Fruit fly (Drosophila melanogaster) whole organism, embryonic: Measurements from ENCODE around the gene Trim9.
A peak's percentile ranks its signal among the peaks of the same experiment; 100 is the strongest.

Source experiments
- Atf3 ChIP-seq: fragments of 200-800 bp; sonication (Bioruptor generic); optimal IDR thresholded peaks from 3 replicates; lab custom pipeline; 2016; ENCODE audit warnings: missing biosample characterization, missing genetic modification characterization
- Atf6 ChIP-seq: fragments of 200-800 bp; sonication (Bioruptor generic); IDR thresholded peaks from 2 replicates; pipeline ENCODE4 v1.3.6; 2022; ENCODE audit warnings: missing biosample characterization, missing genetic modification characterization
- CG11560 ChIP-seq: fragments of 200-800 bp; sonication (Bioruptor generic); IDR thresholded peaks from 3 replicates; pipeline ENCODE4 v1.3.6; 2022; ENCODE audit warnings: missing biosample characterization, missing genetic modification characterization
- CG12391 ChIP-seq: fragments of 200-800 bp; sonication (Bioruptor generic); optimal IDR thresholded peaks from 3 replicates; lab custom pipeline; 2018; ENCODE audit warnings: missing biosample characterization, mild to moderate bottlenecking, missing genetic modification characterization, moderate library complexity
- CG17359 ChIP-seq: fragments of 200-800 bp; sonication (Bioruptor generic); optimal IDR thresholded peaks from 3 replicates; lab custom pipeline; 2018; ENCODE audit warnings: missing biosample characterization, mild to moderate bottlenecking, missing genetic modification characterization, moderate library complexity
- CG2199 ChIP-seq: fragments of 200-800 bp; sonication (Bioruptor generic); IDR thresholded peaks from 3 replicates; pipeline ENCODE4 v1.3.6; 2022; ENCODE audit warnings: missing biosample characterization, missing genetic modification characterization
- CG31224 ChIP-seq: fragments of 200-800 bp; sonication (Bioruptor generic); IDR thresholded peaks from 2 replicates; pipeline ENCODE4 v1.3.6; 2022; ENCODE audit warnings: missing biosample characterization, missing genetic modification characterization
- CG3163 ChIP-seq: fragments of 200-800 bp; sonication (Bioruptor generic); optimal IDR thresholded peaks from 3 replicates; lab custom pipeline; 2016; ENCODE audit warnings: missing biosample characterization, missing genetic modification characterization
- CG4707 ChIP-seq: fragments of 200-800 bp; sonication (Bioruptor generic); optimal IDR thresholded peaks from 2 replicates; lab custom pipeline; 2018; ENCODE audit warnings: missing biosample characterization, mild to moderate bottlenecking, missing genetic modification characterization, moderate library complexity
- CG7357 ChIP-seq: fragments of 200-800 bp; sonication (Bioruptor generic); IDR thresholded peaks from 3 replicates; pipeline ENCODE4 v1.3.6; 2022; ENCODE audit warnings: missing biosample characterization, missing genetic modification characterization
- CG7839 ChIP-seq: fragments of 200-800 bp; sonication (Bioruptor generic); optimal IDR thresholded peaks from 3 replicates; lab custom pipeline; 2018; ENCODE audit warnings: missing biosample characterization, mild to moderate bottlenecking, missing genetic modification characterization, moderate library complexity
- CG8924 ChIP-seq: fragments of 200-800 bp; optimal IDR thresholded peaks from 3 replicates; lab custom pipeline; 2019; ENCODE audit warnings: missing biosample characterization, mild to moderate bottlenecking, missing genetic modification characterization, moderate library complexity
- CHES-1-like ChIP-seq: fragments of 200-800 bp; sonication (Bioruptor generic); optimal IDR thresholded peaks from 2 replicates; lab custom pipeline; 2016; ENCODE audit warnings: missing biosample characterization, missing genetic modification characterization
- D ChIP-seq, 2 experiments: fragments of 200-800 bp in 1 of 2; fragments of >200 bp in 1 of 2; sonication (Bioruptor generic) in 1 of 2; optimal IDR thresholded peaks; 2 replicates in 1 of 2; 3 replicates in 1 of 2; lab custom pipeline; 2017; ENCODE audit warnings: mild to moderate bottlenecking in 1 of 2, missing biosample characterization in 1 of 2, missing genetic modification characterization in 1 of 2, missing genetic modification reagents in 1 of 2
- D19A ChIP-seq: fragments of 200-800 bp; optimal IDR thresholded peaks from 3 replicates; lab custom pipeline; 2019; ENCODE audit warnings: missing biosample characterization, mild to moderate bottlenecking, missing genetic modification characterization, moderate library complexity
- Dbx ChIP-seq: fragments of 200-800 bp; sonication (Bioruptor generic); IDR thresholded peaks from 3 replicates; pipeline ENCODE4 v1.3.6; 2022; ENCODE audit warnings: missing biosample characterization, missing genetic modification characterization
- Dp ChIP-seq: fragments of 200-800 bp; sonication (Bioruptor generic); optimal IDR thresholded peaks from 2 replicates; lab custom pipeline; 2018; ENCODE audit warnings: missing biosample characterization, mild to moderate bottlenecking, missing genetic modification characterization, moderate library complexity
- Fer3 ChIP-seq: fragments of 200-800 bp; sonication (Bioruptor generic); optimal IDR thresholded peaks from 2 replicates; lab custom pipeline; 2018; ENCODE audit warnings: missing biosample characterization, mild to moderate bottlenecking, missing genetic modification characterization, moderate library complexity
- HmgD ChIP-seq: fragments of 200-800 bp; sonication (Bioruptor generic); optimal IDR thresholded peaks from 3 replicates; lab custom pipeline; 2016; ENCODE audit warnings: missing biosample characterization, missing genetic modification characterization
- Hsf ChIP-seq: fragments of 200-800 bp; sonication (Bioruptor generic); optimal IDR thresholded peaks from 3 replicates; lab custom pipeline; 2016; ENCODE audit warnings: missing biosample characterization, missing genetic modification characterization
- Jarid2 ChIP-seq: fragments of 200-800 bp; sonication (Bioruptor generic); optimal IDR thresholded peaks from 3 replicates; lab custom pipeline; 2017; ENCODE audit warnings: mild to moderate bottlenecking, missing biosample characterization, missing genetic modification reagents, missing genetic modification characterization
- Mad ChIP-seq: fragments of 200-800 bp; sonication (Bioruptor generic); optimal IDR thresholded peaks from 2 replicates; lab custom pipeline; 2016; ENCODE audit warnings: missing biosample characterization, missing genetic modification characterization
- Med ChIP-seq: fragments of 200-800 bp; sonication (Bioruptor generic); peaks from one replicate; lab custom pipeline; 2016; ENCODE audit warnings: missing biosample characterization, missing genetic modification characterization, mild to moderate bottlenecking, inconsistent platforms, moderate library complexity
- NC2α ChIP-seq: fragments of 200-800 bp; sonication (Bioruptor generic); optimal IDR thresholded peaks from 2 replicates; lab custom pipeline; 2016; ENCODE audit warnings: missing biosample characterization, missing genetic modification characterization
- NC2β ChIP-seq: fragments of 200-800 bp; sonication (Bioruptor generic); optimal IDR thresholded peaks from 2 replicates; lab custom pipeline; 2016; ENCODE audit warnings: missing biosample characterization, missing genetic modification characterization
- Oaz ChIP-seq: fragments of 200-800 bp; sonication (Bioruptor generic); IDR thresholded peaks from 2 replicates; pipeline ENCODE4 v1.3.6; 2022; ENCODE audit warnings: missing biosample characterization, missing genetic modification characterization
- Optix ChIP-seq: fragments of 200-800 bp; sonication (Bioruptor generic); IDR thresholded peaks from 3 replicates; pipeline ENCODE4 v1.3.6; 2022; ENCODE audit warnings: missing biosample characterization, missing genetic modification characterization
- Ptx1 ChIP-seq: fragments of 200-800 bp; sonication (Bioruptor generic); IDR thresholded peaks from 2 replicates; pipeline ENCODE4 v1.3.6; 2022; ENCODE audit warnings: missing biosample characterization, missing genetic modification characterization
- Ravus ChIP-seq: fragments of 200-800 bp; sonication (Bioruptor generic); IDR thresholded peaks from 2 replicates; pipeline ENCODE4 v1.3.6; 2022; ENCODE audit warnings: missing biosample characterization, missing genetic modification characterization
- Sox100B ChIP-seq: fragments of 200-800 bp; sonication (Bioruptor generic); optimal IDR thresholded peaks from 3 replicates; lab custom pipeline; 2018; ENCODE audit warnings: missing biosample characterization, mild to moderate bottlenecking, missing genetic modification characterization
- Sox102F ChIP-seq: fragments of 200-800 bp; sonication (Bioruptor generic); optimal IDR thresholded peaks from 2 replicates; lab custom pipeline; 2018; ENCODE audit warnings: missing biosample characterization, mild to moderate bottlenecking, missing genetic modification characterization, moderate library complexity
- Trl ChIP-seq, 3 experiments: fragments of >200 bp in 2 of 3; fragments of 200-800 bp in 1 of 3; sonication (Bioruptor generic) in 1 of 3; optimal IDR thresholded peaks; 2 replicates in 1 of 3; 3 replicates in 2 of 3; lab custom pipeline; 2016 to 2017; ENCODE audit warnings: missing biosample characterization in 1 of 3, missing genetic modification characterization in 1 of 3
- ac ChIP-seq: fragments of 200-800 bp; sonication (Bioruptor generic); optimal IDR thresholded peaks from 3 replicates; lab custom pipeline; 2017; ENCODE audit warnings: missing biosample characterization, mild to moderate bottlenecking, missing genetic modification characterization
- chm ChIP-seq: fragments of 200-800 bp; sonication (Bioruptor generic); IDR thresholded peaks from 2 replicates; pipeline ENCODE4 v1.3.6; 2022; ENCODE audit warnings: missing biosample characterization, missing genetic modification characterization
- croc ChIP-seq: fragments of 200-800 bp; sonication (Bioruptor generic); conservative IDR thresholded peaks from 3 replicates; pipeline ENCODE4 v1.3.6; 2022; ENCODE audit warnings: missing biosample characterization, missing genetic modification characterization
- dmrt99B ChIP-seq: fragments of 200-800 bp; sonication (Bioruptor generic); optimal IDR thresholded peaks from 2 replicates; lab custom pipeline; 2018; ENCODE audit warnings: missing biosample characterization, mild to moderate bottlenecking, missing genetic modification characterization, moderate library complexity
- ewg ChIP-seq: fragments of 200-800 bp; sonication (Bioruptor generic); optimal IDR thresholded peaks from 3 replicates; lab custom pipeline; 2017; ENCODE audit warnings: mild to moderate bottlenecking, missing biosample characterization, missing genetic modification reagents, missing genetic modification characterization
- gro ChIP-seq: fragments of 200-800 bp; sonication (Bioruptor generic); optimal IDR thresholded peaks from 2 replicates; lab custom pipeline; 2016; ENCODE audit warnings: missing biosample characterization, missing genetic modification characterization
- lab ChIP-seq: fragments of 200-800 bp; sonication (Bioruptor generic); optimal IDR thresholded peaks from 3 replicates; lab custom pipeline; 2017; ENCODE audit warnings: missing biosample characterization, missing genetic modification characterization, mild to moderate bottlenecking, moderate library complexity, missing genetic modification reagents
- nerfin-1 ChIP-seq: fragments of 200-800 bp; sonication (Bioruptor generic); optimal IDR thresholded peaks from 3 replicates; lab custom pipeline; 2019; ENCODE audit warnings: missing biosample characterization, mild to moderate bottlenecking, missing genetic modification characterization, moderate library complexity
- phol ChIP-seq: fragments of 200-800 bp; sonication (Bioruptor generic); optimal IDR thresholded peaks from 3 replicates; lab custom pipeline; 2018; ENCODE audit warnings: missing biosample characterization, mild to moderate bottlenecking, missing genetic modification characterization, moderate library complexity
- prd ChIP-seq, 3 experiments: fragments of >200 bp in 2 of 3; fragments of 200-800 bp in 1 of 3; sonication (Bioruptor generic) in 1 of 3; optimal IDR thresholded peaks in 2 of 3; IDR thresholded peaks in 1 of 3; 2 replicates in 2 of 3; 3 replicates in 1 of 3; pipeline versions ENCODE4 v1.3.6 to Lab custom; 2017 to 2022; ENCODE audit warnings: missing biosample characterization in 1 of 3, missing genetic modification characterization in 1 of 3
- rib ChIP-seq: fragments of 200-800 bp; sonication (Bioruptor generic); IDR thresholded peaks from 2 replicates; pipeline ENCODE4 v1.3.6; 2022; ENCODE audit warnings: missing biosample characterization, missing genetic modification characterization
- sc ChIP-seq, 3 experiments: fragments of >200 bp in 2 of 3; fragments of 200-800 bp in 1 of 3; sonication (Bioruptor generic) in 1 of 3; optimal IDR thresholded peaks; 2 replicates in 2 of 3; 3 replicates in 1 of 3; lab custom pipeline; 2017; ENCODE audit warnings: mild to moderate bottlenecking in 1 of 3, missing biosample characterization in 1 of 3, missing genetic modification characterization in 1 of 3, missing genetic modification reagents in 1 of 3
- slbo ChIP-seq: fragments of 200-800 bp; sonication (Bioruptor generic); IDR thresholded peaks from 2 replicates; pipeline ENCODE4 v1.3.6; 2022; ENCODE audit warnings: missing biosample characterization, missing genetic modification characterization
- tap ChIP-seq: fragments of 200-800 bp; optimal IDR thresholded peaks from 3 replicates; lab custom pipeline; 2019; ENCODE audit warnings: missing biosample characterization, mild to moderate bottlenecking, missing genetic modification characterization, moderate library complexity
- tll ChIP-seq, 2 experiments: fragments of 200-800 bp in 1 of 2; fragments of >200 bp in 1 of 2; sonication (Bioruptor generic) in 1 of 2; optimal IDR thresholded peaks; 2 replicates each; lab custom pipeline; 2017 to 2019; ENCODE audit warnings: missing biosample characterization in 2 of 2, missing genetic modification characterization in 2 of 2, mild to moderate bottlenecking in 1 of 2, moderate library complexity in 1 of 2
- trh ChIP-seq: fragments of 200-800 bp; sonication (Bioruptor generic); optimal IDR thresholded peaks from 2 replicates; lab custom pipeline; 2016; ENCODE audit warnings: missing biosample characterization, missing genetic modification characterization
- tx ChIP-seq: fragments of 200-800 bp; sonication (Bioruptor generic); optimal IDR thresholded peaks from 2 replicates; lab custom pipeline; 2016; ENCODE audit warnings: missing biosample characterization, missing genetic modification characterization
- wor ChIP-seq: fragments of 200-800 bp; sonication (Bioruptor generic); IDR thresholded peaks from 2 replicates; pipeline ENCODE4 v1.3.6; 2022; ENCODE audit warnings: missing biosample characterization, missing genetic modification characterization

Trim9 gene

dm6 chr2L:10504895-10505294, 39.8 kb upstream of the Trim9 start (continued):
- no peak for TF ChIP-seq NC2α (GFP tag; lab: Kevin White, UChicago)
- no peak for TF ChIP-seq trh (GFP tag; lab: Kevin White, UChicago)
- no peak for TF ChIP-seq CG7357
- TF ChIP-seq ac, result peak; percentile 56
- no peak for TF ChIP-seq Dp (GFP tag; lab: Kevin White, UChicago)
- no peak for TF ChIP-seq ewg (GFP tag; lab: Kevin White, UChicago)
- TF ChIP-seq Hsf (GFP tag; lab: Kevin White, UChicago), result peak; percentile 19
- TF ChIP-seq Ravus (GFP tag; lab: Robert Waterston, UW), result no peak
- TF ChIP-seq CG11560 (tag; lab: Robert Waterston, UW), result no peak
- TF ChIP-seq rib, result no peak
- TF ChIP-seq Trl (optimal IDR thresholded peaks at IDR 0.05; lab: Kevin White, UChicago), result no peak
- no peak for TF ChIP-seq Trl (GFP tag; optimal IDR thresholded peaks at IDR 0.05; lab: Kevin White, UChicago)
- no peak for TF ChIP-seq CG31224 (GFP tag; lab: Robert Waterston, UW)
- no peak for TF ChIP-seq tll (GFP tag; optimal IDR thresholded peaks at IDR 0.05; lab: Kevin White, UChicago)
- TF ChIP-seq CG2199 (GFP tag; lab: Robert Waterston, UW), result no peak
- TF ChIP-seq Ptx1, result no peak
- TF ChIP-seq CG4707 (GFP tag; lab: Kevin White, UChicago), result peak; percentile 36
- no peak for TF ChIP-seq Jarid2
- TF ChIP-seq dmrt99B (tag; lab: Kevin White, UChicago), result no peak
- no peak for TF ChIP-seq croc (GFP tag; lab: Robert Waterston, UW)
- TF ChIP-seq CG3163 (GFP tag; lab: Kevin White, UChicago), result no peak
- TF ChIP-seq CG8924 (tag; lab: Kevin White, UChicago), result no peak
- TF ChIP-seq Fer3 (tag; lab: Kevin White, UChicago), result no peak
- TF ChIP-seq D (optimal IDR thresholded peaks at IDR 0.05; lab: Kevin White, UChicago), result no peak
- peak; percentile 23 for TF ChIP-seq D (GFP tag; optimal IDR thresholded peaks at IDR 0.05; lab: Kevin White, UChicago)
- no peak for TF ChIP-seq CG7839 (tag; lab: Kevin White, UChicago)
- no peak for TF ChIP-seq Oaz (GFP tag; lab: Robert Waterston, UW)
- no peak for TF ChIP-seq Optix (GFP tag; lab: Robert Waterston, UW)
- peak; percentile 39 for TF ChIP-seq nerfin-1 (tag; lab: Kevin White, UChicago)
- no peak for TF ChIP-seq CG12391 (tag; lab: Kevin White, UChicago)
- no peak for TF ChIP-seq lab (GFP tag; lab: Kevin White, UChicago)
- no peak for TF ChIP-seq HmgD (GFP tag; lab: Kevin White, UChicago)
- TF ChIP-seq CHES-1-like (GFP tag; lab: Kevin White, UChicago), result no peak
- peak; percentile 19 for TF ChIP-seq tap (tag; lab: Kevin White, UChicago)
- no peak for TF ChIP-seq Sox102F (GFP tag; lab: Kevin White, UChicago)
- TF ChIP-seq Med (GFP tag; lab: Kevin White, UChicago), result peak; percentile 75
- peak; percentile 8 for TF ChIP-seq Atf3 (GFP tag; lab: Kevin White, UChicago)
- TF ChIP-seq CG17359 (tag; lab: Kevin White, UChicago), result no peak
- no peak for TF ChIP-seq Sox100B
- TF ChIP-seq Atf6 (GFP tag; lab: Robert Waterston, UW), result no peak
- peak; percentile 43 for TF ChIP-seq D19A
- TF ChIP-seq phol (tag; lab: Kevin White, UChicago), result no peak
- TF ChIP-seq NC2β, result peak; percentile 4
- TF ChIP-seq gro (GFP tag; lab: Kevin White, UChicago), result no peak
- TF ChIP-seq prd (optimal IDR thresholded peaks at IDR 0.05; lab: Kevin White, UChicago), result no peak
- TF ChIP-seq prd (GFP tag; IDR thresholded peaks at IDR 0.05; lab: Robert Waterston, UW), result no peak; the same call in 2 of the 3 replicates
- no peak for TF ChIP-seq Mad (GFP tag; lab: Kevin White, UChicago)
- peak; percentile 29; the same call in 1 of the 2 replicates for TF ChIP-seq chm (GFP tag; lab: Robert Waterston, UW)
- no peak for TF ChIP-seq slbo
- no peak for TF ChIP-seq Dbx (GFP tag; lab: Robert Waterston, UW)
- TF ChIP-seq tx (GFP tag; lab: Kevin White, UChicago), result no peak
- no peak for TF ChIP-seq sc (optimal IDR thresholded peaks at IDR 0.05; lab: Kevin White, UChicago)
- TF ChIP-seq sc (GFP tag; optimal IDR thresholded peaks at IDR 0.05; lab: Kevin White, UChicago), result peak; percentile 44
- TF ChIP-seq wor (GFP tag; lab: Robert Waterston, UW), result no peak
